Fruit fly (Drosophila melanogaster): Measurements from ENCODE around the gene CG32107.

CG32107 gene

DNA sequence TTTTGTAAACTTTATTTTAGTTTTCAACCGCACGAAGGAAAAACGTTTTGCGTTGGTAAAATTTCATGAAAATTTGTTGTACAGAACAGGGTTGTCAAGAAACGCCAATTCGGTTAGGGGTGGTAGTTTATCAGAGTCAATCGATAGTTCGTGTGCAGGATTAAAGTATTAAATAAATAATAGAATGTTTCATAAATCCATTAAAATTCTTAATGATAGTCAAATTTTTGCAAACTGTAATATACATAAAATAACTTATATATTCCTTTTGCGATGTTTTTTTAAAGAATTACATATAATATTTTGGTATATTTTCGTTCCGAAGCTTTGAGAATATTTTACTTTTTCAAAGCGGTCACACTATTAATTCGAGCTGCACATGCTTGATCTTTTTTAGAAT, 47.2 kb downstream of the CG32107 start, which contains the start of the genes Sf3a2 and CG42588 (continued):
- TF ChIP-seq tx (GFP tag; optimal IDR thresholded peaks at IDR 0.05) (peak; percentile 10), Side (GFP tag; optimal IDR thresholded peaks at IDR 0.05) (no peak), Spps (tag; optimal IDR thresholded peaks at IDR 0.05) (peak; percentile 26), Myb (GFP tag; optimal IDR thresholded peaks at IDR 0.05) (peak; percentile 1), Xrp1 (GFP tag; IDR thresholded peaks at IDR 0.05) (peak; percentile 73), Sry-β (GFP tag; optimal IDR thresholded peaks at IDR 0.05) (no peak), kah (GFP tag; optimal IDR thresholded peaks at IDR 0.05) (no peak), cg (GFP tag; optimal IDR thresholded peaks at IDR 0.05) (no peak), sqz (GFP tag; optimal IDR thresholded peaks at IDR 0.05) (no peak), CG15696 (tag; optimal IDR thresholded peaks at IDR 0.05) (peak; percentile 78), CG7745 (tag; optimal IDR thresholded peaks at IDR 0.05) (no peak), CG14441 (GFP tag; IDR thresholded peaks at IDR 0.05) (peak; percentile 57), cas (GFP tag; IDR thresholded peaks at IDR 0.05) (peak; percentile 40; the same call in 1 of the 2 replicates), CG10565 (GFP tag; optimal IDR thresholded peaks at IDR 0.05) (no peak), stc (GFP tag; IDR thresholded peaks at IDR 0.05) (0 out of 2 replicates have a peak, but pooled peaks have one; percentile 12), Sox100B (GFP tag; optimal IDR thresholded peaks at IDR 0.05) (no peak), oc (tag; optimal IDR thresholded peaks at IDR 0.05) (no peak), Hr78 (GFP tag; optimal IDR thresholded peaks at IDR 0.05) (no peak), maf-S (GFP tag; optimal IDR thresholded peaks at IDR 0.05) (no peak), CG10147 (GFP tag; optimal IDR thresholded peaks at IDR 0.05) (no peak), Usf (GFP tag; optimal IDR thresholded peaks at IDR 0.05) (no peak), CG12391 (tag; optimal IDR thresholded peaks at IDR 0.05) (peak; percentile 88), zen2 (GFP tag; IDR thresholded peaks at IDR 0.05; ENCODE audit: partially characterized antibody) (no peak; the same call in 2 of the 3 replicates), lab (GFP tag; optimal IDR thresholded peaks at IDR 0.05) (no peak), ash1 (GFP tag; optimal IDR thresholded peaks at IDR 0.05) (no peak), CG9817 (tag; optimal IDR thresholded peaks at IDR 0.05) (peak; percentile 29), CG2202 (tag; optimal IDR thresholded peaks at IDR 0.05) (peak; percentile 2), abd-A (tag; optimal IDR thresholded peaks at IDR 0.05) (no peak), CG31441 (GFP tag; IDR thresholded peaks at IDR 0.05) (no peak; the same call in 1 of the 2 replicates), nerfin-2 (GFP tag; IDR thresholded peaks at IDR 0.05; ENCODE audit: partially characterized antibody) (no peak), Ravus (GFP tag; IDR thresholded peaks at IDR 0.05) (peak; percentile 7; the same call in 1 of the 2 replicates), hbn (GFP tag; IDR thresholded peaks at IDR 0.05; ENCODE audit: partially characterized antibody) (peak; percentile 80), Rx (GFP tag; IDR thresholded peaks at IDR 0.05) (no peak), Awh (GFP tag; IDR thresholded peaks at IDR 0.05) (no peak), PHDP (tag; optimal IDR thresholded peaks at IDR 0.05) (peak; percentile 71), ftz-f1 (GFP tag; optimal IDR thresholded peaks at IDR 0.05) (peak; percentile 10), CG17802 (tag; optimal IDR thresholded peaks at IDR 0.05) (no peak), sima (GFP tag; optimal IDR thresholded peaks at IDR 0.05) (no peak), CG17385 (GFP tag; optimal IDR thresholded peaks at IDR 0.05) (no peak), Lim3 (GFP tag; IDR thresholded peaks at IDR 0.05) (no peak), CG6689 (GFP tag; IDR thresholded peaks at IDR 0.05) (peak; percentile 60; the same call in 1 of the 2 replicates), bcd (GFP tag; optimal IDR thresholded peaks at IDR 0.05) (no peak), ato (GFP tag; IDR thresholded peaks at IDR 0.05; ENCODE audit: partially characterized antibody) (0 out of 2 replicates have a peak, but pooled peaks have one; percentile 29), CG7928 (GFP tag; optimal IDR thresholded peaks at IDR 0.05) (no peak), CG10274 (GFP tag; optimal IDR thresholded peaks at IDR 0.05) (no peak), Trl (optimal IDR thresholded peaks at IDR 0.05) (no peak), Trl (GFP tag; optimal IDR thresholded peaks at IDR 0.05) (no peak), cad (GFP tag; optimal IDR thresholded peaks at IDR 0.05) (no peak), inv (GFP tag; IDR thresholded peaks at IDR 0.05; ENCODE audit: partially characterized antibody) (peak; percentile 80), NfI (GFP tag; optimal IDR thresholded peaks at IDR 0.05) (no peak)
